Fruit fly (Drosophila melanogaster): ENCODE measurements around the gene CG15169.
A peak's percentile ranks its signal among the peaks of the same experiment; 100 is the strongest.

CG15169 gene

DNA sequence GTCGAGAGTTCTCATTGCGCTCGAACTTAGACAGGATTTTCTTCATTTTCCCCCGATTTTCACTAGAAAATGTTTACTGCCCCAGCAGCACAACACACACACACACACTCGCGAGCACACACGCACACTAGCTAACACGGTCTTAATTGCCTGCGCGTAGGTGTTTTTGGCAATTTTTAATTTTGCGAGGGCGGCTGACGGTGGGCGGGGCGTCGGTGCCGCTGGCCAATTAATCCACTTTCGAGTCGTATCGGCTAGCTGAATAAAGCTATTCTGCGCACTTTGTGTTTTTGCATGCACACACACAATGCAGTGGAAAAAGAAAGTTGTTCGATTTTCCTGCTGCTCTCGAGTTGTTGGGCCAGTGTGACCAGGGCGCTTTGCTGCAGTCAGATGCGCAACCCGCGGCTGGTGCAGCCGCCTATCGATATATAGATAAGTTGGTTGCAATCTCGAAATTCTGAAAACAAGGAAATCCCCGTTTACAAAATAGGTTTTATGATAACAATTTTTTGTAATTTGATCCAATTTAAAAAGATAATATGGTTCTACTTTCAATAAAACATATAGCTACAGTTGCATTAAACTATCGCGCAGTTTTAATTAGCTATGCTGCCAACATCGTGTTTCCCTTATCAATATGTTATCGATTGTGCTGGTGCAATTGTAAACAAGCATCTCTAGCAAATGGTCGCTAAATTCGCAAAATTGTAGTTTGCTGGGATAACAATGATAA, 22.3 kb upstream of the CG15169 start, which contains the start of the genes Nak and Tango6 (continued):
- TF ChIP-seq Med (GFP tag) (peak; percentile 83), CrebB (tag; optimal IDR thresholded peaks at IDR 0.05) (no peak), Fer1 (GFP tag; optimal IDR thresholded peaks at IDR 0.05) (no peak), NK7.1 (GFP tag; optimal IDR thresholded peaks at IDR 0.05) (no peak), fd96Cb (tag; optimal IDR thresholded peaks at IDR 0.05) (no peak), sna (GFP tag; IDR thresholded peaks at IDR 0.05; ENCODE audit: partially characterized antibody) (peak; percentile 98), mam (GFP tag; optimal IDR thresholded peaks at IDR 0.05) (peak; percentile 52), luna (GFP tag; optimal IDR thresholded peaks at IDR 0.05) (peak; percentile 9), CG12155 (GFP tag; optimal IDR thresholded peaks at IDR 0.05) (peak; percentile 27), jumu (GFP tag; optimal IDR thresholded peaks at IDR 0.05) (no peak), CG15479 (GFP tag; optimal IDR thresholded peaks at IDR 0.05) (peak; percentile 97), Xrp1 (GFP tag; IDR thresholded peaks at IDR 0.05) (no peak), pb (GFP tag; optimal IDR thresholded peaks at IDR 0.05) (peak; percentile 25), run (tag; optimal IDR thresholded peaks at IDR 0.05) (no peak), Sox102F (GFP tag; optimal IDR thresholded peaks at IDR 0.05) (no peak), dan (GFP tag; IDR thresholded peaks at IDR 0.05) (no peak), pros (GFP tag; optimal IDR thresholded peaks at IDR 0.05) (no peak), pzg (GFP tag; optimal IDR thresholded peaks at IDR 0.05) (peak; percentile 68), CG17385 (GFP tag; optimal IDR thresholded peaks at IDR 0.05) (no peak), Asciz (GFP tag; optimal IDR thresholded peaks at IDR 0.05) (no peak), Blimp-1 (GFP tag; optimal IDR thresholded peaks at IDR 0.05) (peak; percentile 54), disco-r (GFP tag; optimal IDR thresholded peaks at IDR 0.05) (peak; percentile 23), CG3407 (GFP tag; optimal IDR thresholded peaks at IDR 0.05) (no peak), GATAe (GFP tag; conservative IDR thresholded peaks at IDR 0.05) (peak; percentile 50; the same call in 1 of the 2 replicates), Hmr (GFP tag; optimal IDR thresholded peaks at IDR 0.05) (peak; percentile 33), CG10274 (GFP tag; optimal IDR thresholded peaks at IDR 0.05) (no peak), Mad (GFP tag; optimal IDR thresholded peaks at IDR 0.05) (no peak), CG8359 (GFP tag; optimal IDR thresholded peaks at IDR 0.05; ENCODE audit: borderline replicate concordance) (no peak), CG32772 (GFP tag; IDR thresholded peaks at IDR 0.05) (no peak), row (GFP tag; IDR thresholded peaks at IDR 0.05) (peak; percentile 86), sqz (GFP tag; optimal IDR thresholded peaks at IDR 0.05) (no peak), NFAT (GFP tag; IDR thresholded peaks at IDR 0.05) (no peak), Hmx (GFP tag; optimal IDR thresholded peaks at IDR 0.05) (no peak), BtbVII (GFP tag; optimal IDR thresholded peaks at IDR 0.05) (no peak), Dfd (GFP tag; optimal IDR thresholded peaks at IDR 0.05) (no peak), CG8089 (GFP tag; optimal IDR thresholded peaks at IDR 0.05) (no peak), CG17829 (tag; optimal IDR thresholded peaks at IDR 0.05) (peak; percentile 64), CG33213 (GFP tag; optimal IDR thresholded peaks at IDR 0.05) (peak; percentile 65), CG6689 (GFP tag; IDR thresholded peaks at IDR 0.05) (no peak), crol (GFP tag; IDR thresholded peaks at IDR 0.05) (no peak), Dbx (GFP tag; IDR thresholded peaks at IDR 0.05) (peak; percentile 25; the same call in 1 of the 3 replicates), CG31388 (GFP tag; optimal IDR thresholded peaks at IDR 0.05) (no peak), CG2875 (GFP tag; optimal IDR thresholded peaks at IDR 0.05) (no peak), Hr78 (GFP tag; optimal IDR thresholded peaks at IDR 0.05) (no peak), CG5953 (GFP tag; IDR thresholded peaks at IDR 0.05) (no peak), CG7786 (GFP tag; optimal IDR thresholded peaks at IDR 0.05) (peak; percentile 2), fd64A (GFP tag; optimal IDR thresholded peaks at IDR 0.05) (no peak), cad (GFP tag; optimal IDR thresholded peaks at IDR 0.05) (no peak), Ssrp (tag; optimal IDR thresholded peaks at IDR 0.05) (no peak), CG11723 (GFP tag; optimal IDR thresholded peaks at IDR 0.05) (no peak)

Measured in whole organism, embryonic.